Fruit fly (Drosophila melanogaster): ENCODE data around the gene CG15535.

CG15535 gene

DNA sequence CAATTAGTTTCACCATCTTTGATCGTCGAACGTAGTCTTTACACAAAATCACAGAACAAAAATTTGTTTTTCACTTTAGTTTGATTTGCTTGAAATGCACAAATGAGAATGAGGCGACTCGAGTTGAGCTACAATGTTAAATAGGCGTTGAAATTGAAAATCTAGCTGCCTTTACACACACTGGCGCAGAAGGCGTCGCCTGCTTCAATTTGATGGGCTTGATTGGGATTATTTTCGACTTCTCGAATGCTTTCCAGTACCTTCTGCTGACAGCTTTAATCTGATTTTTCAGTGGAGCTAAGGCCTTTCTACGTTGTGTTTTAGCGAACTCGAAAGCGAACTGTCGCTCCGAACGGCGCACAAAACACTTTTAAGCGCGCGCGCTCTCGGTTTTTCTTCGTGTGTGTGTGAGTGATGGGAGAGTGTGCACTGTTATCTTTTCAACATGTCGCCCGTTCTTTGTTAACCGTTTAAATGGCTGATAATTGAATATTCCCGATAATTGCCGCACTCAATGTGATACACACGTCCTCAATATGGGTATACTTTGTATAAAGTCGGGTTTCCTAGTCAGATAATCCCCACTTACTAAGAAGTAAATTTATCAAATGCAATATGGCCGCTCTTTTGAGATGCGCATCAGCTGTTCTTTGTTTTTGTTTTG is 36.1 kb downstream of the CG15535 start, which contains the start of the genes Fer2LCH and Fer1HCH (continued):
- 0 out of 4 replicates have a peak, but pooled peaks have one; percentile 5 for TF ChIP-seq Dll (GFP tag; IDR thresholded peaks at IDR 0.05; ENCODE audit: partially characterized antibody)
- TF ChIP-seq CG12769 (tag; optimal IDR thresholded peaks at IDR 0.05): peak; percentile 10
- TF ChIP-seq aop (GFP tag; IDR thresholded peaks at IDR 0.05): 0 out of 2 replicates have a peak, but pooled peaks have one; percentile 24
- TF ChIP-seq HmgZ (tag; optimal IDR thresholded peaks at IDR 0.05): peak; percentile 5
- TF ChIP-seq CG13123 (GFP tag; optimal IDR thresholded peaks at IDR 0.05): no peak
- no peak for TF ChIP-seq CG4820 (GFP tag; optimal IDR thresholded peaks at IDR 0.05)
- no peak for TF ChIP-seq CG15514 (GFP tag; optimal IDR thresholded peaks at IDR 0.05)
- TF ChIP-seq phol (tag; optimal IDR thresholded peaks at IDR 0.05): peak; percentile 90
- 0 out of 3 replicates have a peak, but pooled peaks have one; percentile 23 for TF ChIP-seq CG34224 (GFP tag; IDR thresholded peaks at IDR 0.05; ENCODE audit: partially characterized antibody)
- TF ChIP-seq CG3163 (GFP tag; optimal IDR thresholded peaks at IDR 0.05): peak; percentile 78
- no peak for TF ChIP-seq slp2 (GFP tag; optimal IDR thresholded peaks at IDR 0.05)
- TF ChIP-seq CG8290 (GFP tag; optimal IDR thresholded peaks at IDR 0.05): no peak
- TF ChIP-seq CG8290 (tag; optimal IDR thresholded peaks at IDR 0.05): peak in 1 of 2 experiments; percentile 17
- TF ChIP-seq bbx (GFP tag; IDR thresholded peaks at IDR 0.05; ENCODE audit: partially characterized antibody): 0 out of 2 replicates have a peak, but pooled peaks have one; percentile 45
- TF ChIP-seq amos (GFP tag; IDR thresholded peaks at IDR 0.05; ENCODE audit: partially characterized antibody): peak; percentile 31; the same call in 1 of the 2 replicates
- peak; percentile 28 for TF ChIP-seq Deaf1 (tag; optimal IDR thresholded peaks at IDR 0.05)
- peak in 1 of 3 experiments; percentile 70 for TF ChIP-seq lola (GFP tag; optimal IDR thresholded peaks at IDR 0.05)

DNA sequence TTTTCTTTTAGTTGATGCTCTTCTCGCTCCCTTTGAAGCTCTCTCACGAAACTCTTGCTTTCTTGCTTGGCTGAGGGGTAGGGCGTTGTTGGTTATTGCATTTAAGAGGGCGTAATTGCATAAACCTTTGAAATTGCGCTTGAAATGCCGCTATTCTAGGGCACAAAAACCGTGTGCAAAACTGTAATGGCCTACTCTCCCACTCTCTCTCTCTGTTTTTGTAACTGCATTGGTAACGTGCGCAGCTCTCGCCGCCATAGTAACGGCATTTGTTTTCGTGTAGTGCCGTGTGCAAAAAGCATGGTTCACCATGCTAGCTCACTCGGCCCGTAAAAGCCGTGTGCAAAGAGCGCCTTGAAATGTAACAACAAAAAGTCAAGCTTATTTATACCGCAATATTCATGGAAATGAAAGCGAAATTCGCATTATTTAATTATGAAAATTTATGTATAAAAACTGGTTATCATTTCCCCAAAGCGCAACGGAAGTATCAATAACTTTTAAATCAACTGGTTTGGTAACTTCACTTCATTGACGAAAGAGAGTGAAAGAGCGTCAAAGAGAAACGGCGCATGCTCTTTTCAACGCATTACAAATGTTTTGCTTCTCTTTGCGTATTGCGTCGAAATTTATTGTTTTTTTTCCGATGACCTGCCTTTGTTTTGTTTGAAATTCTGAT is 36.8 kb downstream of the CG15535 start:
- no peak for TF ChIP-seq Atf6 (GFP tag; IDR thresholded peaks at IDR 0.05)
- TF ChIP-seq eve (GFP tag; optimal IDR thresholded peaks at IDR 0.05): peak in 1 of 2 experiments; percentile 68
- peak; percentile 4 for TF ChIP-seq scrt (GFP tag; optimal IDR thresholded peaks at IDR 0.05)
- TF ChIP-seq Dbx (GFP tag; IDR thresholded peaks at IDR 0.05): peak; percentile 39; the same call in 1 of the 3 replicates
- peak; percentile 16; the same call in 1 of the 3 replicates for TF ChIP-seq so (GFP tag; IDR thresholded peaks at IDR 0.05)
- peak; percentile 27 for TF ChIP-seq oc (tag; optimal IDR thresholded peaks at IDR 0.05)
- peak in 1 of 2 experiments; percentile 71 for TF ChIP-seq Pdp1 (GFP tag; optimal IDR thresholded peaks at IDR 0.05)
- peak; percentile 87 for TF ChIP-seq vvl (GFP tag; IDR thresholded peaks at IDR 0.05)
- TF ChIP-seq CG10462 (GFP tag; optimal IDR thresholded peaks at IDR 0.05): peak; percentile 75
- peak; percentile 81; the same call in 2 of the 4 replicates for TF ChIP-seq chinmo (GFP tag; IDR thresholded peaks at IDR 0.05; ENCODE audit: partially characterized antibody)
- peak; percentile 54; the same call in 1 of the 4 replicates for TF ChIP-seq Dll (GFP tag; IDR thresholded peaks at IDR 0.05; ENCODE audit: partially characterized antibody)
- TF ChIP-seq Rfx (GFP tag; IDR thresholded peaks at IDR 0.05): peak; percentile 66
- peak; percentile 0 for TF ChIP-seq CoRest (tag; optimal IDR thresholded peaks at IDR 0.05)
- TF ChIP-seq CG8290 (GFP tag; optimal IDR thresholded peaks at IDR 0.05): no peak
- TF ChIP-seq CG8290 (tag; optimal IDR thresholded peaks at IDR 0.05): peak in 1 of 2 experiments; percentile 26
- no peak for TF ChIP-seq PHDP (tag; optimal IDR thresholded peaks at IDR 0.05)
- peak; percentile 52 for TF ChIP-seq nerfin-1 (tag; optimal IDR thresholded peaks at IDR 0.05)
- TF ChIP-seq phol (tag; optimal IDR thresholded peaks at IDR 0.05): peak; percentile 43
- peak; percentile 23 for TF ChIP-seq CG6854 (GFP tag; optimal IDR thresholded peaks at IDR 0.05)
- peak; percentile 13 for TF ChIP-seq mirr (GFP tag; optimal IDR thresholded peaks at IDR 0.05)
- TF ChIP-seq Med (GFP tag): peak; percentile 61
- TF ChIP-seq CG4360 (GFP tag; IDR thresholded peaks at IDR 0.05): 0 out of 2 replicates have a peak, but pooled peaks have one; percentile 28
- peak; percentile 12 for TF ChIP-seq Nf-YC (tag; optimal IDR thresholded peaks at IDR 0.05)
- TF ChIP-seq sd (tag; optimal IDR thresholded peaks at IDR 0.05): peak; percentile 27
- TF ChIP-seq Blimp-1 (GFP tag; optimal IDR thresholded peaks at IDR 0.05): peak; percentile 89
- no peak for TF ChIP-seq mam (GFP tag; optimal IDR thresholded peaks at IDR 0.05)
- peak; percentile 5 for TF ChIP-seq lbe (GFP tag; optimal IDR thresholded peaks at IDR 0.05)
- no peak for TF ChIP-seq CG15696 (tag; optimal IDR thresholded peaks at IDR 0.05)
- peak; percentile 100 for TF ChIP-seq MTF-1 (GFP tag; optimal IDR thresholded peaks at IDR 0.05; ENCODE audit: borderline replicate concordance)
- peak; percentile 0 for TF ChIP-seq CG8924 (tag; optimal IDR thresholded peaks at IDR 0.05)
- peak; percentile 15 for TF ChIP-seq CG15514 (GFP tag; optimal IDR thresholded peaks at IDR 0.05)
- TF ChIP-seq Fer1 (GFP tag; optimal IDR thresholded peaks at IDR 0.05): peak; percentile 30

All from whole organism, embryonic.